Worm (Caenorhabditis elegans) whole organism, midembryonic: ENCODE data around the gene F35F11.2.

ENCODE experiments used
- T22C8.4 ChIP-seq: fragments of 200-800 bp; sonication (Bioruptor generic); IDR thresholded peaks from 2 replicates; pipeline ENCODE4 v1.3.6; 2022; ENCODE audit warnings: missing genetic modification characterization, missing compliant biosample characterization
- cog-1 ChIP-seq: sonication (generic microtip); optimal IDR thresholded peaks from 2 replicates; lab custom pipeline; 2016; ENCODE audit warnings: missing genetic modification characterization, missing compliant biosample characterization
- klf-2 ChIP-seq: fragments of 200-800 bp; sonication (Bioruptor generic); conservative IDR thresholded peaks from 2 replicates; pipeline ENCODE4 v1.3.6; 2022; ENCODE audit warnings: missing genetic modification reagents, missing genetic modification characterization, missing compliant biosample characterization
- med-1 ChIP-seq: sonication (generic microtip); optimal IDR thresholded peaks from 2 replicates; lab custom pipeline; 2017; ENCODE audit warnings: missing genetic modification characterization, mild to moderate bottlenecking, missing compliant biosample characterization, antibody characterized with exemption, missing genetic modification reagents; ENCODE audit not compliant: insufficient read depth
- ref-1 ChIP-seq: fragments of 200-800 bp; sonication (Bioruptor generic); conservative IDR thresholded peaks from 2 replicates; pipeline ENCODE4 v1.3.6; 2022; ENCODE audit warnings: missing genetic modification reagents, missing genetic modification characterization, missing compliant biosample characterization
- tab-1 ChIP-seq: fragments of 200-800 bp; sonication (Bioruptor generic); IDR thresholded peaks from 2 replicates; pipeline ENCODE4 v1.3.6; 2022; ENCODE audit warnings: missing genetic modification characterization, missing compliant biosample characterization
- ztf-23 ChIP-seq: fragments of 200-800 bp; sonication (Bioruptor generic); IDR thresholded peaks from 2 replicates; pipeline ENCODE4 v1.3.6; 2022; ENCODE audit warnings: missing genetic modification reagents, missing genetic modification characterization, missing compliant biosample characterization
- ztf-29 ChIP-seq: fragments of 200-800 bp; sonication (Bioruptor generic); IDR thresholded peaks from 2 replicates; pipeline ENCODE4 v1.3.6; 2022; ENCODE audit warnings: missing genetic modification reagents, missing genetic modification characterization, missing compliant biosample characterization

DNA sequence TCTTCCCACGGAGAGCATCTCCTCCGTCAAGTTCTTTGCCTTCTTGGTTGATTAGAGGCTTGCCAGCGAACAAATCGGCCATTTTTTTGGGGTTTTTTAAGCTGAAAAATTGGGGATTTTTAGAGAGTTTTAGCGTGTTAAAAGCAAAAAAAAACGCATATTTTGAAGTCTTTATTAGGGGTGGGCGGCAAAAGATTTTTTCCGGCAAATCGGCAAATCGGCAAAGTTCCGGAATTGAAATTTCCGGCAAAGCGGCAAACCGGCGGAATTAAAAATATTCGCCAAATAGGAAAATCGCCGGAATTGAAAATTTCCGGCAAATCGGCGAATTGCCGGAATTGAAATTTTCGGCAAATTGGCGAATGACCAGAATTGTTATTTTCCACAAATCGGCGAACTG lies 44.0 kb downstream of the F35F11.2 start, which contains the start of gene C35B1.5:
- TF ChIP-seq ztf-23 (GFP tag; lab: Robert Waterston, UW) (no peak), cog-1 (no peak), ref-1 (no peak), klf-2 (no peak), med-1 (no peak), ztf-29 (GFP tag; lab: Robert Waterston, UW) (no peak), T22C8.4 (no peak), tab-1 (no peak)
